Worm (Caenorhabditis elegans) whole organism, early embryonic: ENCODE data around the gene C35A5.8.

ENCODE experiments used
- B0310.2 ChIP-seq: sonication (generic microtip); optimal IDR thresholded peaks from 2 replicates; lab custom pipeline; 2016; ENCODE audit warnings: mild to moderate bottlenecking, missing genetic modification characterization, missing compliant biosample characterization
- aly-1 ChIP-seq: sonication (generic microtip); optimal IDR thresholded peaks from 2 replicates; lab custom pipeline; 2016; ENCODE audit warnings: missing genetic modification characterization, missing compliant biosample characterization
- ama-1 ChIP-seq: fragments of 150-350 bp; optimal IDR thresholded peaks from 2 replicates; lab custom pipeline; 2014
- ceh-36 ChIP-seq: sonication (generic microtip); optimal IDR thresholded peaks from 2 replicates; lab custom pipeline; 2016; ENCODE audit warnings: missing genetic modification characterization, inconsistent platforms, missing compliant biosample characterization
- flt-1 ChIP-seq: fragments of 200-800 bp; sonication (Bioruptor generic); IDR thresholded peaks from 2 replicates; pipeline ENCODE4 v1.3.6; 2022; ENCODE audit warnings: missing genetic modification characterization, missing compliant biosample characterization
- hmbx-1 ChIP-seq: sonication (generic microtip); optimal IDR thresholded peaks from 2 replicates; lab custom pipeline; 2016; ENCODE audit warnings: mild to moderate bottlenecking, missing genetic modification characterization, missing compliant biosample characterization
- hnd-1 ChIP-seq: sonication (generic microtip); optimal IDR thresholded peaks from 2 replicates; lab custom pipeline; 2016; ENCODE audit warnings: missing genetic modification characterization, missing compliant biosample characterization
- pes-1 ChIP-seq: fragments of 200-800 bp; sonication (Bioruptor generic); IDR thresholded peaks from 2 replicates; pipeline ENCODE4 v1.3.6; 2022; ENCODE audit warnings: missing genetic modification reagents, missing genetic modification characterization, missing compliant biosample characterization
- sea-1 ChIP-seq: fragments of 200-800 bp; sonication (Bioruptor generic); conservative IDR thresholded peaks from 2 replicates; pipeline ENCODE4 v1.3.6; 2022; ENCODE audit warnings: missing genetic modification characterization, missing compliant biosample characterization
- tra-4 ChIP-seq: sonication (generic microtip); optimal IDR thresholded peaks from 2 replicates; lab custom pipeline; 2017; ENCODE audit warnings: missing genetic modification characterization, missing compliant biosample characterization

DNA sequence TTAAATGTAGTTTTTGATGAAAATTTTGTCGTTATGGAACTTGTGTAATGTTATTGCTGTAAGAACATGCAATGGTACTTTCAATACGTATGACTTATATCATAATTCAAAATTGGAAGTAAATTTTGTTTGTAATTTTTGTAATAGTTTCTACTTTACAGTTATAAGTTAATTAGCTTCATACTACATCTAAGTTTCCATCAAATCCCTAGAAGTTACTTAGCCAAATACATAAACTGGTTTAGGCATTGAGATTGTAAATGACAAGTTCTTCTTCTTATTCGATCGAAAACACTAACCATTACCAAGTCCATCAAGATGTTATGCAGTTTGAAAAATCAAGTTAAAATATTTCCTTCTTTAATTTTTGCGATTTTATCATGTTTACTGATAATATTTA is 24.0 kb upstream of the C35A5.8 start, which contains the start of gene F32G8.2:
- TF ChIP-seq flt-1 (GFP tag; lab: Robert Waterston, UW) (no peak), ama-1 (no peak), ceh-36 (tag; lab: Kevin White, UChicago) (no peak), hnd-1 (tag; lab: Kevin White, UChicago) (no peak), pes-1 (GFP tag; lab: Robert Waterston, UW) (no peak), aly-1 (no peak), tra-4 (no peak), B0310.2 (tag; lab: Kevin White, UChicago) (no peak), hmbx-1 (no peak), sea-1 (GFP tag; lab: Robert Waterston, UW) (no peak)
